Worm (Caenorhabditis elegans) whole organism, mixed stage, embryonic: ENCODE measurements around the gene F52E1.2.

Source experiments
- M03D4.4 ChIP-seq: sonication (generic microtip); optimal IDR thresholded peaks from 2 replicates; lab custom pipeline; 2017; ENCODE audit warnings: mild to moderate bottlenecking, missing genetic modification characterization, missing compliant biosample characterization
- bed-3 ChIP-seq: fragments of 200-800 bp; sonication (Bioruptor generic); optimal IDR thresholded peaks from 3 replicates; lab custom pipeline; 2018; ENCODE audit warnings: mild to moderate bottlenecking, missing genetic modification characterization, moderate library complexity, missing compliant biosample characterization
- ceh-39 ChIP-seq: fragments of 150-350 bp; optimal IDR thresholded peaks from 2 replicates; lab custom pipeline; 2014; ENCODE audit warnings: missing biosample characterization, missing genetic modification characterization
- ceh-43 ChIP-seq: fragments of 200-800 bp; sonication (Bioruptor generic); optimal IDR thresholded peaks from 2 replicates; lab custom pipeline; 2018; ENCODE audit warnings: mild to moderate bottlenecking, missing genetic modification characterization, moderate library complexity, missing compliant biosample characterization
- ces-1 ChIP-seq: fragments of 150-350 bp; optimal IDR thresholded peaks from 2 replicates; lab custom pipeline; 2014; ENCODE audit warnings: missing biosample characterization, missing genetic modification reagents, missing genetic modification characterization
- cnd-1 ChIP-seq: fragments of 200-800 bp; sonication (Bioruptor generic); optimal IDR thresholded peaks from 2 replicates; lab custom pipeline; 2018; ENCODE audit warnings: mild to moderate bottlenecking, missing genetic modification characterization, missing compliant biosample characterization
- drap-1 ChIP-seq: fragments of 200-800 bp; sonication (Bioruptor generic); optimal IDR thresholded peaks from 3 replicates; lab custom pipeline; 2018; ENCODE audit warnings: mild to moderate bottlenecking, missing genetic modification characterization, missing compliant biosample characterization
- elt-3 ChIP-seq: fragments of 150-350 bp; optimal IDR thresholded peaks from 2 replicates; lab custom pipeline; 2014; ENCODE audit warnings: missing biosample characterization, missing genetic modification characterization
- flh-1 ChIP-seq: fragments of 200-800 bp; sonication (Bioruptor generic); optimal IDR thresholded peaks from 2 replicates; lab custom pipeline; 2018; ENCODE audit warnings: mild to moderate bottlenecking, missing genetic modification characterization, moderate library complexity, missing compliant biosample characterization
- ham-2 ChIP-seq: fragments of 200-800 bp; sonication (Bioruptor generic); optimal IDR thresholded peaks from 2 replicates; lab custom pipeline; 2018; ENCODE audit warnings: mild to moderate bottlenecking, missing genetic modification characterization, missing compliant biosample characterization
- hlh-1 ChIP-seq: fragments of 150-350 bp; optimal IDR thresholded peaks from 2 replicates; lab custom pipeline; 2014; ENCODE audit warnings: missing biosample characterization, missing genetic modification reagents, missing genetic modification characterization
- lin-13 ChIP-seq: fragments of 150-350 bp; optimal IDR thresholded peaks from 2 replicates; lab custom pipeline; 2014; ENCODE audit warnings: missing biosample characterization, missing genetic modification characterization
- lin-32 ChIP-seq: fragments of 200-800 bp; sonication (Bioruptor generic); optimal IDR thresholded peaks from 2 replicates; lab custom pipeline; 2018; ENCODE audit warnings: mild to moderate bottlenecking, missing genetic modification characterization, missing compliant biosample characterization
- lsy-2 ChIP-seq: fragments of 150-350 bp; optimal IDR thresholded peaks from 2 replicates; lab custom pipeline; 2014; ENCODE audit warnings: missing biosample characterization, missing genetic modification characterization
- mep-1 ChIP-seq: fragments of 150-350 bp; optimal IDR thresholded peaks from 2 replicates; lab custom pipeline; 2017; ENCODE audit warnings: missing biosample characterization, missing genetic modification reagents, missing genetic modification characterization, inconsistent platforms
- mls-2 ChIP-seq: sonication (generic microtip); optimal IDR thresholded peaks from 2 replicates; lab custom pipeline; 2016; ENCODE audit warnings: mild to moderate bottlenecking, missing genetic modification characterization, moderate library complexity, missing compliant biosample characterization
- nhr-12 ChIP-seq: fragments of 150-350 bp; optimal IDR thresholded peaks from 2 replicates; lab custom pipeline; 2014; ENCODE audit warnings: missing biosample characterization, missing genetic modification characterization
- nhr-237 ChIP-seq: fragments of 150-350 bp; optimal IDR thresholded peaks from 2 replicates; lab custom pipeline; 2014; ENCODE audit warnings: missing biosample characterization, missing genetic modification characterization
- nhr-28 ChIP-seq: fragments of 150-350 bp; optimal IDR thresholded peaks from 2 replicates; lab custom pipeline; 2014; ENCODE audit warnings: missing biosample characterization, missing genetic modification characterization
- nhr-76 ChIP-seq: sonication (generic microtip); optimal IDR thresholded peaks from 2 replicates; lab custom pipeline; 2017; ENCODE audit warnings: missing biosample characterization, missing genetic modification characterization
- pha-4 ChIP-seq: fragments of 150-350 bp; optimal IDR thresholded peaks from 2 replicates; lab custom pipeline; 2018; ENCODE audit warnings: missing biosample characterization, missing genetic modification reagents, missing genetic modification characterization
- sem-2 ChIP-seq: fragments of 200-800 bp; sonication (Bioruptor generic); optimal IDR thresholded peaks from 2 replicates; lab custom pipeline; 2018; ENCODE audit warnings: mild to moderate bottlenecking, missing genetic modification characterization, missing compliant biosample characterization
- sptf-1 ChIP-seq: sonication (generic microtip); optimal IDR thresholded peaks from 2 replicates; lab custom pipeline; 2017; ENCODE audit warnings: mild to moderate bottlenecking, missing genetic modification characterization, moderate library complexity, missing compliant biosample characterization
- unc-120 ChIP-seq: sonication (generic microtip); optimal IDR thresholded peaks from 2 replicates; lab custom pipeline; 2017; ENCODE audit warnings: missing genetic modification characterization, missing compliant biosample characterization; ENCODE audit not compliant: poor library complexity, severe bottlenecking
- unc-39 ChIP-seq: fragments of 150-350 bp; optimal IDR thresholded peaks from 2 replicates; lab custom pipeline; 2014; ENCODE audit warnings: missing biosample characterization, missing genetic modification characterization
- unc-62 ChIP-seq: fragments of 150-350 bp; optimal IDR thresholded peaks from 2 replicates; lab custom pipeline; 2014; ENCODE audit warnings: missing biosample characterization, missing genetic modification reagents, missing genetic modification characterization
- zip-8 ChIP-seq: fragments of 150-350 bp; optimal IDR thresholded peaks from 2 replicates; lab custom pipeline; 2014; ENCODE audit warnings: missing biosample characterization, missing genetic modification characterization
- ztf-11 ChIP-seq: fragments of 150-350 bp; optimal IDR thresholded peaks from 2 replicates; lab custom pipeline; 2014; ENCODE audit warnings: missing biosample characterization, missing genetic modification characterization

The F52E1.2 gene

ce11 chrV:8417271-8417670 lies 6.9 kb downstream of the F52E1.2 start:
- no peak for TF ChIP-seq cnd-1 (tag; lab: Kevin White, UChicago)
- no peak for TF ChIP-seq hlh-1 (tag; lab: Kevin White, UChicago)
- no peak for TF ChIP-seq ces-1
- no peak for TF ChIP-seq M03D4.4 (tag; lab: Kevin White, UChicago)
- TF ChIP-seq nhr-28 (tag; lab: Kevin White, UChicago): no peak
- TF ChIP-seq flh-1: no peak
- no peak for TF ChIP-seq zip-8 (tag; lab: Kevin White, UChicago)
- TF ChIP-seq nhr-76 (tag; lab: Kevin White, UChicago): no peak
- TF ChIP-seq ham-2 (GFP tag; lab: Kevin White, UChicago): no peak
- no peak for TF ChIP-seq mls-2
- no peak for TF ChIP-seq unc-120
- no peak for TF ChIP-seq drap-1
- no peak for TF ChIP-seq elt-3 (tag; lab: Kevin White, UChicago)

ce11 chrV:8424840-8425814 lies 14.7 kb downstream of the F52E1.2 start:
- TF ChIP-seq elt-3 (tag; lab: Kevin White, UChicago) (no peak), M03D4.4 (tag; lab: Kevin White, UChicago) (no peak), lin-32 (no peak), nhr-76 (tag; lab: Kevin White, UChicago) (no peak), ztf-11 (tag; lab: Kevin White, UChicago) (no peak), nhr-237 (tag; lab: Kevin White, UChicago) (no peak), nhr-28 (tag; lab: Kevin White, UChicago) (no peak), zip-8 (tag; lab: Kevin White, UChicago) (no peak), hlh-1 (tag; lab: Kevin White, UChicago) (no peak), pha-4 (tag; lab: Kevin White, UChicago) (no peak)

ce11 chrV:8426210-8426609 lies 15.8 kb downstream of the F52E1.2 start:
- TF ChIP-seq elt-3 (tag; lab: Kevin White, UChicago) (no peak), pha-4 (tag; lab: Kevin White, UChicago) (peak; percentile 5), ces-1 (peak; percentile 56)
- TF ChIP-seq, all 35 proteins: peak for 2

ce11 chrV:8426741-8427457 lies 16.5 kb downstream of the F52E1.2 start:
- TF ChIP-seq nhr-12 (tag; lab: Kevin White, UChicago): no peak
- no peak for TF ChIP-seq sem-2 (GFP tag; lab: Kevin White, UChicago)
- no peak for TF ChIP-seq lin-13 (tag; lab: Kevin White, UChicago)
- TF ChIP-seq unc-39 (tag; lab: Kevin White, UChicago): no peak
- TF ChIP-seq sptf-1 (tag; lab: Kevin White, UChicago): no peak
- TF ChIP-seq unc-62: no peak
- no peak for TF ChIP-seq hlh-1 (tag; lab: Kevin White, UChicago)
- no peak for TF ChIP-seq nhr-28 (tag; lab: Kevin White, UChicago)
- TF ChIP-seq mls-2: no peak
- no peak for TF ChIP-seq lin-32
- no peak for TF ChIP-seq bed-3 (GFP tag; lab: Kevin White, UChicago)
- no peak for TF ChIP-seq mep-1 (tag; lab: Kevin White, UChicago)
- TF ChIP-seq ceh-39 (tag; lab: Kevin White, UChicago): no peak
- no peak for TF ChIP-seq unc-120
- no peak for TF ChIP-seq lsy-2 (tag; lab: Kevin White, UChicago)
- TF ChIP-seq ceh-43 (GFP tag; lab: Kevin White, UChicago): no peak
- TF ChIP-seq ztf-11 (tag; lab: Kevin White, UChicago): no peak
- TF ChIP-seq drap-1: no peak
- TF ChIP-seq pha-4 (tag; lab: Kevin White, UChicago): no peak
- TF ChIP-seq elt-3 (tag; lab: Kevin White, UChicago): no peak
